Fruit fly (Drosophila melanogaster) whole organism, wandering third instar larva: ENCODE data around the gene CG9674.

Source experiments
- Abd-B ChIP-seq: fragments of >200 bp; optimal IDR thresholded peaks from 2 replicates; lab custom pipeline; 2017; ENCODE audit warnings: missing biosample characterization, missing genetic modification characterization
- CG32264 ChIP-seq: fragments of 200-800 bp; sonication (Bioruptor generic); optimal IDR thresholded peaks from 2 replicates; lab custom pipeline; 2016; ENCODE audit warnings: missing biosample characterization, missing genetic modification characterization
- CrebA ChIP-seq: fragments of 200-800 bp; sonication (Bioruptor generic); optimal IDR thresholded peaks from 2 replicates; lab custom pipeline; 2016; ENCODE audit warnings: missing biosample characterization, mild to moderate bottlenecking, missing genetic modification characterization, borderline replicate concordance
- Dif ChIP-seq: fragments of 200-275, 200-300 bp; sonication (Bioruptor generic); optimal IDR thresholded peaks from 2 replicates; lab custom pipeline; 2018; ENCODE audit warnings: missing biosample characterization, missing genetic modification characterization; ENCODE audit not compliant: partially characterized antibody
- GATAd ChIP-seq: sonication (Bioruptor generic); optimal IDR thresholded peaks from 2 replicates; lab custom pipeline; 2016; ENCODE audit warnings: missing biosample characterization, missing genetic modification characterization
- HLH106 ChIP-seq: fragments of 200-800 bp; optimal IDR thresholded peaks from 3 replicates; lab custom pipeline; 2019; ENCODE audit warnings: missing biosample characterization, mild to moderate bottlenecking, missing genetic modification characterization, moderate library complexity
- Hr78 ChIP-seq: fragments of >200 bp; optimal IDR thresholded peaks from 2 replicates; lab custom pipeline; 2017; ENCODE audit warnings: missing biosample characterization, missing genetic modification characterization
- Jra ChIP-seq: sonication (Bioruptor generic); optimal IDR thresholded peaks from 2 replicates; lab custom pipeline; 2016; ENCODE audit warnings: missing biosample characterization, missing genetic modification characterization
- Mio ChIP-seq: sonication (Bioruptor generic); optimal IDR thresholded peaks from 2 replicates; lab custom pipeline; 2016; ENCODE audit warnings: missing biosample characterization, missing genetic modification characterization
- Myc ChIP-seq: fragments of >200 bp; optimal IDR thresholded peaks from 2 replicates; lab custom pipeline; 2017
- OdsH ChIP-seq: fragments of 200-800 bp; sonication (Bioruptor generic); optimal IDR thresholded peaks from 2 replicates; lab custom pipeline; 2016; ENCODE audit warnings: missing biosample characterization, mild to moderate bottlenecking, missing genetic modification characterization
- Rel ChIP-seq, 2 experiments: fragments of 200-800 bp; sonication (Bioruptor generic) in 1 of 2; optimal IDR thresholded peaks; 2 replicates in 1 of 2; 3 replicates in 1 of 2; lab custom pipeline; 2016 to 2019; ENCODE audit warnings: mild to moderate bottlenecking in 2 of 2, missing biosample characterization in 2 of 2, missing genetic modification characterization in 2 of 2, moderate library complexity in 1 of 2
- Sp1 ChIP-seq: fragments of 200-800 bp; sonication (Bioruptor generic); optimal IDR thresholded peaks from 3 replicates; lab custom pipeline; 2019; ENCODE audit warnings: missing biosample characterization, mild to moderate bottlenecking, missing genetic modification characterization, moderate library complexity
- Vsx2 ChIP-seq: fragments of 200-300, 225-300 bp; sonication (Bioruptor generic); optimal IDR thresholded peaks from 2 replicates; lab custom pipeline; 2018; ENCODE audit warnings: missing biosample characterization, missing genetic modification characterization; ENCODE audit not compliant: partially characterized antibody
- br ChIP-seq: fragments of 200-800 bp; sonication (Bioruptor generic); optimal IDR thresholded peaks from 2 replicates; lab custom pipeline; 2016; ENCODE audit warnings: missing biosample characterization, missing genetic modification characterization
- dl ChIP-seq, 2 experiments: fragments of 175-275, 200-275 bp in 1 of 2; fragments of 200-275 bp in 1 of 2; sonication (Bioruptor generic); optimal IDR thresholded peaks; lab custom pipeline; 2018; ENCODE audit warnings: mild to moderate bottlenecking in 2 of 2, missing biosample characterization in 2 of 2, missing genetic modification characterization in 2 of 2, moderate library complexity in 2 of 2; ENCODE audit not compliant: partially characterized antibody in 2 of 2, insufficient read depth in 1 of 2
- dmrt93B ChIP-seq: fragments of 200-800 bp; sonication (Bioruptor generic); optimal IDR thresholded peaks from 2 replicates; lab custom pipeline; 2018; ENCODE audit warnings: missing biosample characterization, mild to moderate bottlenecking, missing genetic modification characterization
- foxo ChIP-seq, 2 experiments: fragments of 200-800 bp; sonication (Bioruptor generic); optimal IDR thresholded peaks; 2 replicates in 1 of 2; 3 replicates in 1 of 2; lab custom pipeline; 2016 to 2017; ENCODE audit warnings: missing biosample characterization in 2 of 2, missing genetic modification characterization in 2 of 2
- fru ChIP-seq: fragments of 200-800 bp; sonication (Bioruptor generic); optimal IDR thresholded peaks from 3 replicates; lab custom pipeline; 2016; ENCODE audit warnings: missing biosample characterization, mild to moderate bottlenecking, missing genetic modification characterization
- h ChIP-seq: fragments of 200-800 bp; sonication (Bioruptor generic); optimal IDR thresholded peaks from 3 replicates; lab custom pipeline; 2016; ENCODE audit warnings: missing biosample characterization, mild to moderate bottlenecking, missing genetic modification characterization
- jim ChIP-seq: fragments of 175-275, 200-325 bp; sonication (Bioruptor generic); optimal IDR thresholded peaks from 2 replicates; lab custom pipeline; 2016; ENCODE audit warnings: missing biosample characterization, mild to moderate bottlenecking, missing genetic modification characterization
- lola ChIP-seq: fragments of >200 bp; optimal IDR thresholded peaks from 2 replicates; lab custom pipeline; 2017; ENCODE audit warnings: missing biosample characterization, missing genetic modification characterization
- pan ChIP-seq: fragments of >200 bp; optimal IDR thresholded peaks from 2 replicates; lab custom pipeline; 2017
- psq ChIP-seq: fragments of 200-800 bp; sonication (Bioruptor generic); optimal IDR thresholded peaks from 3 replicates; lab custom pipeline; 2017; ENCODE audit warnings: missing biosample characterization, mild to moderate bottlenecking, missing genetic modification characterization, moderate library complexity
- rgr ChIP-seq: fragments of 200-800 bp; sonication (Bioruptor generic); optimal IDR thresholded peaks from 3 replicates; lab custom pipeline; 2016; ENCODE audit warnings: missing biosample characterization, mild to moderate bottlenecking, missing genetic modification characterization
- sage ChIP-seq: fragments of 200-800 bp; sonication (Bioruptor generic); optimal IDR thresholded peaks from 2 replicates; lab custom pipeline; 2016; ENCODE audit warnings: missing biosample characterization, mild to moderate bottlenecking, missing genetic modification characterization
- tai ChIP-seq: sonication (Bioruptor generic); optimal IDR thresholded peaks from 2 replicates; lab custom pipeline; 2016; ENCODE audit warnings: missing biosample characterization, missing genetic modification characterization

Gene CG9674

dm6 chr3L:16758504-16759109 lies 48.9 kb downstream of the CG9674 start (continued):
- TF ChIP-seq jim = no peak
- TF ChIP-seq psq (GFP tag; lab: Kevin White, UChicago) = peak; percentile 23
- peak; percentile 42 for TF ChIP-seq OdsH
- TF ChIP-seq GATAd (GFP tag; lab: Kevin White, UChicago) = no peak
- peak; percentile 36 for TF ChIP-seq dmrt93B (GFP tag; lab: Kevin White, UChicago)
- no peak for TF ChIP-seq Myc (lab: Kevin White, UChicago)
- TF ChIP-seq fru = peak; percentile 66
- TF ChIP-seq foxo (GFP tag; optimal IDR thresholded peaks at IDR 0.05; lab: Kevin White, UChicago) = peak in 1 of 2 experiments; percentile 65
- TF ChIP-seq lola (GFP tag; lab: Kevin White, UChicago) = no peak

dm6 chr3L:16755189-16755588 lies 52.3 kb downstream of the CG9674 start, which contains the start of gene CG42852:
TSS of gene CG42852 (plus strand) at chr3L:16755489.
- no peak for TF ChIP-seq Jra (GFP tag; lab: Kevin White, UChicago)
- no peak for TF ChIP-seq lola (GFP tag; lab: Kevin White, UChicago)
- TF ChIP-seq sage (GFP tag; lab: Kevin White, UChicago) = no peak
- no peak for TF ChIP-seq OdsH
- TF ChIP-seq Dif = no peak
- TF ChIP-seq fru = no peak
- TF ChIP-seq Vsx2 (GFP tag; lab: Kevin White, UChicago) = no peak
- no peak for TF ChIP-seq psq (GFP tag; lab: Kevin White, UChicago)
- no peak for TF ChIP-seq tai (GFP tag; lab: Kevin White, UChicago)
- TF ChIP-seq rgr (GFP tag; lab: Kevin White, UChicago) = no peak

DNA sequence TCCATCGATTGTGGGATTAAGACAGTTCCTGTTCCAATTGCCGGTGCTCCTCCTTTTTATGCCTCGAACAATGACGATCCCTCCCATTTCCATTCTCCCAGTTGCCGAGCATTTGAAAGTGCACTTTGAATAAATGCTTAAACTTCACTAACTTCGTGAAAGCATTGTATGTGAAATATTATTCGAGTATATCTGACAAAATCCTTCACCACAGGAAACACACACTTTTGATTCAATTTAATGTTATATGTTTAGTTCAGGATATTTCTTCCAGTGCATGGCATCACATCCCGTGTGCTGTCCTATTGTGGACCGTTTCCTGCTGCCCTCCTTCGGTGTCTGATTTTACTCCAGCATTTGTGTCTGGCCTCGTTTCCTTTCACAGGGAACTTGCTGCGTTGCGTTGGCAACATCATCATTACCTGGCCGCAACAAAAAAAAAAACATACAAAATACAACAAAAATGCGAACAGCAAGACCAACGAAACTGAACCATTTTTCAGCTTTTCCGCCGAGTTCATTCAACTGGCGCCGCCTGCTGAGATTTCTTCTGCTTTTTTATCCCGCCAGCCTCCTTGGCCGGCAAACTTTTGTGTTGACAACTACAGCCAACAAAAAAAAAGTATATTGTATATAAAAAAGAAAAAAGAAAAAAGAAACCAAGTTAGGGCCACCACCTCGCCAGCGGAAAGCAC lies 55.0 kb downstream of the CG9674 start:
- TF ChIP-seq CrebA (GFP tag; lab: Kevin White, UChicago) (no peak), br (GFP tag; lab: Kevin White, UChicago) (peak; percentile 3), Sp1 (no peak), foxo (GFP tag; optimal IDR thresholded peaks at IDR 0.05; lab: Kevin White, UChicago) (peak in 1 of 2 experiments; percentile 6), h (peak; percentile 9), fru (peak; percentile 10), CG32264 (GFP tag; lab: Kevin White, UChicago) (no peak)

dm6 chr3L:16751487-16752054 lies 56.0 kb downstream of the CG9674 start:
- TF ChIP-seq CG32264 (GFP tag; lab: Kevin White, UChicago) = no peak
- TF ChIP-seq GATAd (GFP tag; lab: Kevin White, UChicago) = no peak
- TF ChIP-seq Abd-B (GFP tag; lab: Kevin White, UChicago) = no peak
- no peak for TF ChIP-seq Hr78
- TF ChIP-seq Mio = no peak
- TF ChIP-seq Dif = no peak

- TF ChIP-seq dl (GFP tag; optimal IDR thresholded peaks at IDR 0.05; lab: Kevin White, UChicago; ENCODE audit: insufficient read depth in 1 of 2, partially characterized antibody in 2 of 2) = no peak
- peak; percentile 26 for TF ChIP-seq pan (lab: Kevin White, UChicago)
- TF ChIP-seq OdsH = no peak
These were observed 56.8 kb downstream of the CG9674 start for dm6 chr3L:16750750-16751149.

dm6 chr3L:16749726-16750125 lies 57.8 kb downstream of the CG9674 start:
- TF ChIP-seq Mio = no peak

dm6 chr3L:16748343-16748742 lies 59.2 kb downstream of the CG9674 start:
- TF ChIP-seq OdsH (peak; percentile 11), psq (GFP tag; lab: Kevin White, UChicago) (peak; percentile 16), Hr78 (no peak), rgr (GFP tag; lab: Kevin White, UChicago) (peak; percentile 2), pan (lab: Kevin White, UChicago) (no peak), fru (peak; percentile 28), foxo (GFP tag; optimal IDR thresholded peaks at IDR 0.05; lab: Kevin White, UChicago) (peak in 1 of 2 experiments; percentile 28), HLH106 (tag; lab: Kevin White, UChicago) (peak; percentile 46), Rel (GFP tag; optimal IDR thresholded peaks at IDR 0.05; lab: Kevin White, UChicago) (no peak), Rel (tag; optimal IDR thresholded peaks at IDR 0.05; lab: Kevin White, UChicago) (no peak), h (peak; percentile 25), Jra (GFP tag; lab: Kevin White, UChicago) (no peak), Sp1 (peak; percentile 44)
